Fruit fly (Drosophila melanogaster) whole organism, embryonic: Measurements from ENCODE around the gene mtsh.

Experiments
- Abd-B ChIP-seq: fragments of 200-800 bp; sonication (Bioruptor generic); optimal IDR thresholded peaks from 2 replicates; lab custom pipeline; 2018; ENCODE audit warnings: missing biosample characterization, mild to moderate bottlenecking, missing genetic modification characterization, moderate library complexity
- Awh ChIP-seq: fragments of 200-800 bp; sonication (Bioruptor generic); IDR thresholded peaks from 2 replicates; pipeline ENCODE4, ENCODE4 v1.3.6; 2022; ENCODE audit warnings: missing biosample characterization, missing genetic modification characterization
- Blimp-1 ChIP-seq: fragments of 200-800 bp; sonication (Bioruptor generic); optimal IDR thresholded peaks from 3 replicates; lab custom pipeline; 2018; ENCODE audit warnings: missing biosample characterization, missing genetic modification characterization, mild to moderate bottlenecking, moderate library complexity, missing genetic modification reagents
- C15 ChIP-seq: fragments of 200-800 bp; sonication (Bioruptor generic); IDR thresholded peaks from 3 replicates; pipeline ENCODE4 v1.3.6; 2022; ENCODE audit warnings: missing biosample characterization, missing genetic modification characterization
- CG10267 ChIP-seq: fragments of 200-800 bp; sonication (Bioruptor generic); optimal IDR thresholded peaks from 2 replicates; lab custom pipeline; 2018; ENCODE audit warnings: missing biosample characterization, mild to moderate bottlenecking, missing genetic modification characterization, moderate library complexity
- CG11504 ChIP-seq: fragments of 200-800 bp; sonication (Bioruptor generic); optimal IDR thresholded peaks from 3 replicates; lab custom pipeline; 2019; ENCODE audit warnings: missing biosample characterization, mild to moderate bottlenecking, missing genetic modification characterization, moderate library complexity
- CG11695 ChIP-seq: fragments of 200-800 bp; sonication (Bioruptor generic); IDR thresholded peaks from 3 replicates; pipeline ENCODE4 v1.3.6; 2022; ENCODE audit warnings: missing biosample characterization, missing genetic modification characterization
- CG11723 ChIP-seq: fragments of 200-800 bp; sonication (Bioruptor generic); optimal IDR thresholded peaks from 2 replicates; lab custom pipeline; 2017; ENCODE audit warnings: missing biosample characterization, mild to moderate bottlenecking, missing genetic modification characterization
- CG12299 ChIP-seq: fragments of 200-800 bp; sonication (Bioruptor generic); optimal IDR thresholded peaks from 2 replicates; lab custom pipeline; 2018; ENCODE audit warnings: missing biosample characterization, mild to moderate bottlenecking, missing genetic modification characterization
- CG12391 ChIP-seq: fragments of 200-800 bp; sonication (Bioruptor generic); optimal IDR thresholded peaks from 3 replicates; lab custom pipeline; 2018; ENCODE audit warnings: missing biosample characterization, mild to moderate bottlenecking, missing genetic modification characterization, moderate library complexity
- CG1603 ChIP-seq: fragments of 200-800 bp; sonication (Bioruptor generic); optimal IDR thresholded peaks from 2 replicates; lab custom pipeline; 2019; ENCODE audit warnings: missing biosample characterization, mild to moderate bottlenecking, missing genetic modification characterization, moderate library complexity
- CG17361 ChIP-seq: fragments of 200-800 bp; sonication (Bioruptor generic); IDR thresholded peaks from 3 replicates; pipeline ENCODE4 v1.3.6; 2022; ENCODE audit warnings: missing biosample characterization, missing genetic modification characterization
- CG17385 ChIP-seq: fragments of 200-800 bp; sonication (Bioruptor generic); optimal IDR thresholded peaks from 3 replicates; lab custom pipeline; 2018; ENCODE audit warnings: missing biosample characterization, mild to moderate bottlenecking, missing genetic modification characterization
- CG17568 ChIP-seq: fragments of 200-800 bp; sonication (Bioruptor generic); optimal IDR thresholded peaks from 2 replicates; lab custom pipeline; 2018; ENCODE audit warnings: missing biosample characterization, mild to moderate bottlenecking, missing genetic modification characterization, moderate library complexity
- CG3281 ChIP-seq: fragments of 200-800 bp; sonication (Bioruptor generic); optimal IDR thresholded peaks from 3 replicates; lab custom pipeline; 2017; ENCODE audit warnings: missing biosample characterization, mild to moderate bottlenecking, missing genetic modification characterization
- CG34224 ChIP-seq: fragments of 200-800 bp; sonication (Bioruptor generic); IDR thresholded peaks from 3 replicates; pipeline ENCODE4 v1.3.6; 2022; ENCODE audit warnings: missing biosample characterization, missing genetic modification characterization; ENCODE audit not compliant: partially characterized antibody
- CG4424 ChIP-seq: fragments of 200-800 bp; sonication (Bioruptor generic); optimal IDR thresholded peaks from 3 replicates; lab custom pipeline; 2016; ENCODE audit warnings: missing biosample characterization, missing genetic modification characterization
- CG7357 ChIP-seq: fragments of 200-800 bp; sonication (Bioruptor generic); IDR thresholded peaks from 3 replicates; pipeline ENCODE4 v1.3.6; 2022; ENCODE audit warnings: missing biosample characterization, missing genetic modification characterization
- CG8388 ChIP-seq: fragments of 200-800 bp; sonication (Bioruptor generic); optimal IDR thresholded peaks from 2 replicates; lab custom pipeline; 2019; ENCODE audit warnings: missing biosample characterization, mild to moderate bottlenecking, missing genetic modification characterization, moderate library complexity
- CG8765 ChIP-seq: fragments of 200-800 bp; sonication (Bioruptor generic); IDR thresholded peaks from 2 replicates; pipeline ENCODE4 v1.3.6; 2022; ENCODE audit warnings: missing biosample characterization, missing genetic modification characterization
- Fer1 ChIP-seq: fragments of 200-800 bp; sonication (Bioruptor generic); optimal IDR thresholded peaks from 2 replicates; lab custom pipeline; 2017; ENCODE audit warnings: missing biosample characterization, mild to moderate bottlenecking, missing genetic modification characterization
- Fer2 ChIP-seq: fragments of 200-800 bp; sonication (Bioruptor generic); optimal IDR thresholded peaks from 2 replicates; lab custom pipeline; 2018; ENCODE audit warnings: missing biosample characterization, mild to moderate bottlenecking, missing genetic modification characterization, moderate library complexity
- Hmr ChIP-seq: fragments of 200-800 bp; sonication (Bioruptor generic); optimal IDR thresholded peaks from 3 replicates; lab custom pipeline; 2017; ENCODE audit warnings: mild to moderate bottlenecking, missing biosample characterization, missing genetic modification reagents, missing genetic modification characterization
- Hr51 ChIP-seq, 2 experiments: fragments of 200-800 bp; sonication (Bioruptor generic); optimal IDR thresholded peaks; 2 replicates in 1 of 2; 3 replicates in 1 of 2; lab custom pipeline; 2016 to 2018; ENCODE audit warnings: missing biosample characterization in 2 of 2, missing genetic modification characterization in 2 of 2, mild to moderate bottlenecking in 1 of 2, moderate library complexity in 1 of 2
- Hr78 ChIP-seq, 2 experiments: fragments of 200-800 bp in 1 of 2; fragments of >200 bp in 1 of 2; sonication (Bioruptor generic) in 1 of 2; optimal IDR thresholded peaks; 2 replicates each; lab custom pipeline; 2017 to 2019; ENCODE audit warnings: missing biosample characterization in 2 of 2, missing genetic modification characterization in 2 of 2, mild to moderate bottlenecking in 1 of 2, moderate library complexity in 1 of 2
- MBD-R2 ChIP-seq: fragments of 200-800 bp; sonication (Bioruptor generic); IDR thresholded peaks from 2 replicates; pipeline ENCODE4 v1.3.6; 2022; ENCODE audit warnings: missing biosample characterization, missing genetic modification characterization
- Med ChIP-seq: fragments of 200-800 bp; sonication (Bioruptor generic); peaks from one replicate; lab custom pipeline; 2016; ENCODE audit warnings: missing biosample characterization, missing genetic modification characterization, mild to moderate bottlenecking, inconsistent platforms, moderate library complexity
- Ssrp ChIP-seq: fragments of 200-800 bp; sonication (Bioruptor generic); optimal IDR thresholded peaks from 2 replicates; lab custom pipeline; 2018; ENCODE audit warnings: missing biosample characterization, mild to moderate bottlenecking, missing genetic modification characterization, moderate library complexity
- Usf ChIP-seq: fragments of 200-800 bp; sonication (Bioruptor generic); optimal IDR thresholded peaks from 2 replicates; lab custom pipeline; 2017; ENCODE audit warnings: missing genotype, missing biosample characterization, missing genetic modification characterization
- Vsx1 ChIP-seq: fragments of 200-800 bp; sonication (Bioruptor generic); optimal IDR thresholded peaks from 2 replicates; lab custom pipeline; 2017; ENCODE audit warnings: missing biosample characterization, mild to moderate bottlenecking, missing genetic modification characterization, missing genetic modification reagents
- az2 ChIP-seq: fragments of 200-800 bp; sonication (Bioruptor generic); optimal IDR thresholded peaks from 3 replicates; lab custom pipeline; 2016; ENCODE audit warnings: missing biosample characterization, missing genetic modification characterization
- bbx ChIP-seq: fragments of 200-800 bp; sonication (Bioruptor generic); IDR thresholded peaks from 2 replicates; pipeline ENCODE4 v1.3.6; 2022; ENCODE audit warnings: missing biosample characterization, missing genetic modification characterization; ENCODE audit not compliant: partially characterized antibody
- crol ChIP-seq: fragments of 200-800 bp; sonication (Bioruptor generic); IDR thresholded peaks from 2 replicates; pipeline ENCODE4 v1.3.6; 2022; ENCODE audit warnings: missing biosample characterization, missing genetic modification characterization
- dan ChIP-seq: fragments of 200-800 bp; sonication (Bioruptor generic); IDR thresholded peaks from 2 replicates; pipeline ENCODE4 v1.3.6; 2022; ENCODE audit warnings: missing biosample characterization, missing genetic modification characterization
- ems ChIP-seq: fragments of 200-800 bp; sonication (Bioruptor generic); optimal IDR thresholded peaks from 3 replicates; lab custom pipeline; 2016; ENCODE audit warnings: missing biosample characterization, missing genetic modification characterization
- fd64A ChIP-seq: fragments of 200-800 bp; sonication (Bioruptor generic); optimal IDR thresholded peaks from 3 replicates; lab custom pipeline; 2018; ENCODE audit warnings: missing biosample characterization, mild to moderate bottlenecking, missing genetic modification characterization
- fd96Cb ChIP-seq: fragments of 200-800 bp; sonication (Bioruptor generic); optimal IDR thresholded peaks from 2 replicates; lab custom pipeline; 2018; ENCODE audit warnings: missing biosample characterization, mild to moderate bottlenecking, missing genetic modification characterization, moderate library complexity
- gce ChIP-seq: fragments of 200-800 bp; sonication (Bioruptor generic); IDR thresholded peaks from 3 replicates; pipeline ENCODE4 v1.3.6; 2022; ENCODE audit warnings: missing biosample characterization, missing genetic modification characterization
- kni ChIP-seq: fragments of 200-800 bp; sonication (Bioruptor generic); optimal IDR thresholded peaks from 3 replicates; lab custom pipeline; 2017; ENCODE audit warnings: mild to moderate bottlenecking, missing biosample characterization, missing genetic modification reagents, missing genetic modification characterization
- lab ChIP-seq: fragments of 200-800 bp; sonication (Bioruptor generic); optimal IDR thresholded peaks from 3 replicates; lab custom pipeline; 2017; ENCODE audit warnings: missing biosample characterization, missing genetic modification characterization, mild to moderate bottlenecking, moderate library complexity, missing genetic modification reagents
- nmo ChIP-seq: fragments of 200-800 bp; sonication (Bioruptor generic); optimal IDR thresholded peaks from 2 replicates; lab custom pipeline; 2018; ENCODE audit warnings: missing biosample characterization, mild to moderate bottlenecking, missing genetic modification characterization, moderate library complexity
- oc ChIP-seq: fragments of 200-800 bp; sonication (Bioruptor generic); optimal IDR thresholded peaks from 2 replicates; lab custom pipeline; 2018; ENCODE audit warnings: missing biosample characterization, mild to moderate bottlenecking, missing genetic modification characterization, moderate library complexity
- phol ChIP-seq: fragments of 200-800 bp; sonication (Bioruptor generic); optimal IDR thresholded peaks from 3 replicates; lab custom pipeline; 2018; ENCODE audit warnings: missing biosample characterization, mild to moderate bottlenecking, missing genetic modification characterization, moderate library complexity
- pnt ChIP-seq: fragments of 200-800 bp; sonication (Bioruptor generic); optimal IDR thresholded peaks from 3 replicates; lab custom pipeline; 2016; ENCODE audit warnings: missing biosample characterization, missing genetic modification characterization
- row ChIP-seq: fragments of 200-800 bp; sonication (Bioruptor generic); IDR thresholded peaks from 3 replicates; pipeline ENCODE4 v1.3.6; 2022; ENCODE audit warnings: missing biosample characterization, missing genetic modification characterization
- sens ChIP-seq: fragments of 200-800 bp; sonication (Bioruptor generic); peaks from one replicate; lab custom pipeline; 2016; ENCODE audit warnings: missing biosample characterization, missing genetic modification characterization
- vfl ChIP-seq: fragments of 200-800 bp; sonication (Bioruptor generic); optimal IDR thresholded peaks from 2 replicates; lab custom pipeline; 2016; ENCODE audit warnings: missing biosample characterization, missing genetic modification characterization
- zen2 ChIP-seq: fragments of 200-800 bp; sonication (Bioruptor generic); IDR thresholded peaks from 3 replicates; pipeline ENCODE4 v1.3.6; 2022; ENCODE audit warnings: missing biosample characterization, missing genetic modification characterization; ENCODE audit not compliant: partially characterized antibody

The mtsh gene

dm6 chr2L:8284913-8285619 lies 34.6 kb downstream of the mtsh start (continued):
- TF ChIP-seq CG8388 (GFP tag; lab: Kevin White, UChicago) (peak; percentile 28), oc (tag; lab: Kevin White, UChicago) (no peak), kni (GFP tag; lab: Kevin White, UChicago) (peak; percentile 40), fd64A (GFP tag; lab: Kevin White, UChicago) (peak; percentile 52), Hmr (GFP tag; lab: Kevin White, UChicago) (no peak), Blimp-1 (GFP tag; lab: Kevin White, UChicago) (peak; percentile 32), ems (no peak), vfl (GFP tag; lab: Kevin White, UChicago) (no peak), Hr78 (GFP tag; optimal IDR thresholded peaks at IDR 0.05; lab: Kevin White, UChicago) (peak in 1 of 2 experiments; percentile 37), Fer1 (GFP tag; lab: Kevin White, UChicago) (peak; percentile 23), nmo (GFP tag; lab: Kevin White, UChicago) (peak; percentile 33), crol (0 out of 2 replicates have a peak, but pooled peaks have one; percentile 1), CG12391 (peak; percentile 17), row (0 out of 3 replicates have a peak, but pooled peaks have one; percentile 14), CG7357 (GFP tag; lab: Robert Waterston, UW) (no peak), Hr51 (GFP tag; optimal IDR thresholded peaks at IDR 0.05; lab: Kevin White, UChicago) (peak in 1 of 2 experiments; percentile 13), MBD-R2 (GFP tag; lab: Robert Waterston, UW) (no peak), gce (GFP tag; lab: Robert Waterston, UW) (no peak), CG10267 (tag; lab: Kevin White, UChicago) (peak; percentile 3), phol (tag; lab: Kevin White, UChicago) (peak; percentile 47), CG8765 (GFP tag; lab: Robert Waterston, UW) (no peak), zen2 (GFP tag; lab: Robert Waterston, UW) (no peak), pnt (GFP tag; lab: Kevin White, UChicago) (no peak), sens (GFP tag; lab: Kevin White, UChicago) (peak; percentile 88), lab (GFP tag; lab: Kevin White, UChicago) (peak; percentile 27), Usf (GFP tag; lab: Kevin White, UChicago) (no peak), C15 (GFP tag; lab: Robert Waterston, UW) (no peak), CG34224 (GFP tag; lab: Robert Waterston, UW) (no peak), dan (GFP tag; lab: Robert Waterston, UW) (no peak), CG1603 (tag; lab: Kevin White, UChicago) (peak; percentile 21), Awh (GFP tag; lab: Robert Waterston, UW) (peak; percentile 45; the same call in 1 of the 2 replicates), bbx (GFP tag; lab: Robert Waterston, UW) (no peak), CG11695 (GFP tag; lab: Robert Waterston, UW) (no peak), fd96Cb (tag; lab: Kevin White, UChicago) (peak; percentile 31), CG3281 (GFP tag; lab: Kevin White, UChicago) (peak; percentile 9), CG17361 (GFP tag; lab: Robert Waterston, UW) (0 out of 3 replicates have a peak, but pooled peaks have one; percentile 20), CG4424 (GFP tag; lab: Kevin White, UChicago) (peak; percentile 21), CG17385 (GFP tag; lab: Kevin White, UChicago) (peak; percentile 6), CG11723 (GFP tag; lab: Kevin White, UChicago) (no peak), CG11504 (peak; percentile 60), Abd-B (GFP tag; lab: Kevin White, UChicago) (peak; percentile 3), az2 (peak; percentile 6), CG17568 (GFP tag; lab: Kevin White, UChicago) (peak; percentile 15), Med (peak; percentile 48), Ssrp (tag; lab: Kevin White, UChicago) (peak; percentile 29), CG12299 (tag; lab: Kevin White, UChicago) (no peak), Vsx1 (GFP tag; lab: Kevin White, UChicago) (peak; percentile 9), Fer2 (no peak)
